Worm (Caenorhabditis elegans) whole organism, L3 larva: ENCODE measurements around the gene F45G2.9.

Experiments
- ceh-82 ChIP-seq: fragments of 150-350 bp; optimal IDR thresholded peaks from 2 replicates; lab custom pipeline; 2014; ENCODE audit warnings: missing biosample characterization, missing genetic modification characterization
- lin-15B ChIP-seq: fragments of 150-350 bp; optimal IDR thresholded peaks from 2 replicates; lab custom pipeline; 2014; ENCODE audit warnings: missing biosample characterization, missing genetic modification characterization
- lsy-12 ChIP-seq: sonication (generic microtip); optimal IDR thresholded peaks from 2 replicates; lab custom pipeline; 2016; ENCODE audit warnings: mild to moderate bottlenecking, missing genetic modification characterization, missing compliant biosample characterization
- nhr-28 ChIP-seq: fragments of 150-350 bp; optimal IDR thresholded peaks from 2 replicates; lab custom pipeline; 2014; ENCODE audit warnings: missing biosample characterization, missing genetic modification characterization
- nhr-77 ChIP-seq: fragments of 150-350 bp; optimal IDR thresholded peaks from 2 replicates; lab custom pipeline; 2014; ENCODE audit warnings: missing biosample characterization, missing genetic modification characterization
- pqm-1 ChIP-seq: fragments of 150-350 bp; optimal IDR thresholded peaks from 2 replicates; lab custom pipeline; 2017; ENCODE audit warnings: missing biosample characterization, missing genetic modification characterization, inconsistent platforms
- sea-2 ChIP-seq: fragments of 150-350 bp; sonication (generic microtip); optimal IDR thresholded peaks from 4 replicates; lab custom pipeline; 2014; ENCODE audit warnings: missing biosample characterization, missing genetic modification reagents, missing genetic modification characterization

- TF ChIP-seq nhr-77 (tag; lab: Kevin White, UChicago) = no peak
- TF ChIP-seq lin-15B = no peak
- no peak for TF ChIP-seq sea-2
- TF ChIP-seq nhr-28 = no peak
- TF ChIP-seq ceh-82 = no peak
- TF ChIP-seq pqm-1 (tag; lab: Kevin White, UChicago) = no peak
- TF ChIP-seq lsy-12 (tag; lab: Kevin White, UChicago) = no peak
Observed at ce11 chrIII:13474482-13474881, 37.7 kb upstream of the F45G2.9 start.
